Worm (Caenorhabditis elegans) whole organism, L4 larva: ENCODE data around the gene apl-1.

ENCODE experiments used
- F37D6.2 ChIP-seq: sonication (generic microtip); optimal IDR thresholded peaks from 2 replicates; lab custom pipeline; 2016; ENCODE audit warnings: mild to moderate bottlenecking, missing genetic modification characterization, missing compliant biosample characterization
- Y105C5A.15 ChIP-seq: fragments of 200-800 bp; sonication (Bioruptor generic); IDR thresholded peaks from 2 replicates; pipeline ENCODE4 v1.3.6; 2022; ENCODE audit warnings: missing genetic modification characterization, missing compliant biosample characterization
- Y48G9A.11 ChIP-seq: fragments of 200-800 bp; sonication (Bioruptor generic); IDR thresholded peaks from 2 replicates; pipeline ENCODE4 v1.3.6; 2022; ENCODE audit warnings: missing genetic modification reagents, missing genetic modification characterization, missing compliant biosample characterization
- aha-1 ChIP-seq: fragments of 150-350 bp; peaks from one replicate; lab custom pipeline; 2014; ENCODE audit warnings: missing biosample characterization, missing genetic modification characterization
- aly-2 ChIP-seq: sonication (generic microtip); optimal IDR thresholded peaks from 2 replicates; lab custom pipeline; 2018; ENCODE audit warnings: missing biosample characterization, missing genetic modification characterization
- ceh-20 ChIP-seq: fragments of 200-800 bp; sonication (Bioruptor generic); IDR thresholded peaks from 2 replicates; pipeline ENCODE4 v1.3.6; 2022; ENCODE audit warnings: missing genetic modification reagents, missing genetic modification characterization, missing compliant biosample characterization
- ces-1 ChIP-seq: fragments of 150-350 bp; sonication (generic microtip); optimal IDR thresholded peaks from 4 replicates; lab custom pipeline; 2014; ENCODE audit warnings: missing biosample characterization, missing genetic modification reagents, missing genetic modification characterization
- cey-2 ChIP-seq: sonication (generic microtip); optimal IDR thresholded peaks from 3 replicates; lab custom pipeline; 2017; ENCODE audit warnings: missing genetic modification characterization, mild to moderate bottlenecking, missing compliant biosample characterization, antibody characterized with exemption, borderline replicate concordance; ENCODE audit not compliant: insufficient read depth
- daf-16 ChIP-seq, 3 experiments: sonication (generic microtip); optimal IDR thresholded peaks; 2 replicates each; lab custom pipeline; 2016 to 2017; ENCODE audit warnings: missing genetic modification characterization in 3 of 3, missing genetic modification reagents in 3 of 3, mild to moderate bottlenecking in 2 of 3, missing compliant biosample characterization in 2 of 3, missing biosample characterization in 1 of 3, moderate library complexity in 1 of 3
- daf-19 ChIP-seq: fragments of 200-800 bp; sonication (Bioruptor generic); conservative IDR thresholded peaks from 2 replicates; pipeline ENCODE4 v1.3.6; 2022; ENCODE audit warnings: missing genetic modification characterization, missing compliant biosample characterization
- dmd-6 ChIP-seq: fragments of 200-800 bp; sonication (Bioruptor generic); IDR thresholded peaks from 2 replicates; pipeline ENCODE4 v1.3.6; 2022; ENCODE audit warnings: missing genetic modification reagents, missing genetic modification characterization, missing compliant biosample characterization
- dve-1 ChIP-seq: sonication (generic microtip); optimal IDR thresholded peaks from 2 replicates; lab custom pipeline; 2017; ENCODE audit warnings: antibody characterized with exemption, mild to moderate bottlenecking, missing genetic modification characterization, missing compliant biosample characterization; ENCODE audit not compliant: insufficient read depth
- egl-43 ChIP-seq: fragments of 200-800 bp; sonication (Bioruptor generic); IDR thresholded peaks from 2 replicates; pipeline ENCODE4 v1.3.6; 2022; ENCODE audit warnings: missing genetic modification reagents, missing genetic modification characterization, missing compliant biosample characterization
- fkh-10 ChIP-seq: fragments of 150-350 bp; optimal IDR thresholded peaks from 2 replicates; lab custom pipeline; 2014; ENCODE audit warnings: missing biosample characterization, missing genetic modification reagents, missing genetic modification characterization
- hif-1 ChIP-seq, 2 experiments: sonication (generic microtip); optimal IDR thresholded peaks; 2 replicates each; lab custom pipeline; 2016 to 2017; ENCODE audit warnings: missing compliant biosample characterization in 2 of 2, missing genetic modification characterization in 2 of 2, missing genetic modification reagents in 2 of 2, missing genotype in 2 of 2, mild to moderate bottlenecking in 1 of 2
- hlh-11 ChIP-seq: fragments of 200-800 bp; sonication (Bioruptor generic); optimal IDR thresholded peaks from 2 replicates; lab custom pipeline; 2018; ENCODE audit warnings: mild to moderate bottlenecking, missing genetic modification characterization, missing compliant biosample characterization
- hmg-1.1 ChIP-seq: fragments of 200-800 bp; sonication (Bioruptor generic); IDR thresholded peaks from 2 replicates; pipeline ENCODE4 v1.3.6; 2022; ENCODE audit warnings: missing genetic modification reagents, missing genetic modification characterization, missing compliant biosample characterization
- lim-7 ChIP-seq: fragments of 200-800 bp; sonication (Bioruptor generic); IDR thresholded peaks from 2 replicates; pipeline ENCODE4 v1.3.6; 2022; ENCODE audit warnings: missing genetic modification characterization, missing compliant biosample characterization
- lin-1 ChIP-seq: fragments of 200-800 bp; sonication (Bioruptor generic); IDR thresholded peaks from 2 replicates; pipeline ENCODE4 v1.3.6; 2022; ENCODE audit warnings: missing genetic modification reagents, missing genetic modification characterization, missing compliant biosample characterization
- lin-13 ChIP-seq: fragments of 150-350 bp; optimal IDR thresholded peaks from 2 replicates; lab custom pipeline; 2014; ENCODE audit warnings: missing biosample characterization, missing genetic modification reagents, missing genetic modification characterization
- lin-15B ChIP-seq: fragments of 150-350 bp; sonication (generic microtip); optimal IDR thresholded peaks from 3 replicates; lab custom pipeline; 2014; ENCODE audit warnings: missing biosample characterization, missing genetic modification characterization
- lin-38 ChIP-seq: fragments of 200-800 bp; sonication (Bioruptor generic); IDR thresholded peaks from 2 replicates; pipeline ENCODE4 v1.3.6; 2022; ENCODE audit warnings: missing genetic modification reagents, missing genetic modification characterization, missing compliant biosample characterization
- madf-5 ChIP-seq, 2 experiments: fragments of 200-800 bp; sonication (Bioruptor generic); IDR thresholded peaks; 2 replicates each; pipeline ENCODE4 v1.3.6; 2022; ENCODE audit warnings: missing compliant biosample characterization in 2 of 2, missing genetic modification characterization in 2 of 2
- madf-9 ChIP-seq: fragments of 200-800 bp; sonication (Bioruptor generic); conservative IDR thresholded peaks from 2 replicates; pipeline ENCODE4 v1.3.6; 2022; ENCODE audit warnings: missing genetic modification reagents, missing genetic modification characterization, missing compliant biosample characterization
- mdt-29 ChIP-seq: fragments of 200-800 bp; sonication (Bioruptor generic); IDR thresholded peaks from 2 replicates; pipeline ENCODE4 v1.3.6; 2022; ENCODE audit warnings: missing genetic modification reagents, missing genetic modification characterization, missing compliant biosample characterization
- mep-1 ChIP-seq: fragments of 150-350 bp; sonication (generic microtip); optimal IDR thresholded peaks from 3 replicates; lab custom pipeline; 2014; ENCODE audit warnings: missing biosample characterization, missing genetic modification characterization
- nhr-102 ChIP-seq: sonication (generic microtip); optimal IDR thresholded peaks from 2 replicates; lab custom pipeline; 2016; ENCODE audit warnings: mild to moderate bottlenecking, missing genetic modification characterization, moderate library complexity, missing compliant biosample characterization
- nhr-25 ChIP-seq: sonication (generic microtip); optimal IDR thresholded peaks from 2 replicates; lab custom pipeline; 2017; ENCODE audit warnings: missing genetic modification characterization, mild to moderate bottlenecking, missing compliant biosample characterization, antibody characterized with exemption, moderate library complexity, borderline replicate concordance; ENCODE audit not compliant: insufficient read depth
- nhr-28 ChIP-seq: fragments of 150-350 bp; optimal IDR thresholded peaks from 2 replicates; lab custom pipeline; 2014; ENCODE audit warnings: missing biosample characterization, missing genetic modification characterization
- nhr-41 ChIP-seq: fragments of 200-800 bp; sonication (Bioruptor generic); IDR thresholded peaks from 2 replicates; pipeline ENCODE4 v1.3.6; 2022; ENCODE audit warnings: missing genetic modification reagents, missing genetic modification characterization, missing compliant biosample characterization
- nhr-42 ChIP-seq: fragments of 200-800 bp; sonication (Bioruptor generic); IDR thresholded peaks from 2 replicates; pipeline ENCODE4 v1.3.6; 2022; ENCODE audit warnings: missing genetic modification characterization, missing compliant biosample characterization
- nhr-6 ChIP-seq: fragments of 150-350 bp; optimal IDR thresholded peaks from 2 replicates; lab custom pipeline; 2014; ENCODE audit warnings: missing biosample characterization, missing genetic modification characterization
- nhr-76 ChIP-seq: fragments of 150-350 bp; optimal IDR thresholded peaks from 2 replicates; lab custom pipeline; 2014; ENCODE audit warnings: missing biosample characterization, missing genetic modification characterization
- nhr-77 ChIP-seq: fragments of 150-350 bp; optimal IDR thresholded peaks from 2 replicates; lab custom pipeline; 2014; ENCODE audit warnings: missing biosample characterization, missing genetic modification characterization
- pha-4 ChIP-seq, 2 experiments: fragments of 150-350 bp in 1 of 2; fragments of 200-800 bp in 1 of 2; sonication (Bioruptor generic) in 1 of 2; IDR thresholded peaks in 1 of 2; optimal IDR thresholded peaks in 1 of 2; 2 replicates each; pipeline versions ENCODE4 v1.3.6 to Lab custom; 2014 to 2022; ENCODE audit warnings: missing genetic modification characterization in 2 of 2, missing genetic modification reagents in 2 of 2, missing biosample characterization in 1 of 2, missing compliant biosample characterization in 1 of 2
- php-3 ChIP-seq: fragments of 200-800 bp; sonication (Bioruptor generic); IDR thresholded peaks from 2 replicates; pipeline ENCODE4 v1.3.6; 2022; ENCODE audit warnings: missing genetic modification reagents, missing genetic modification characterization, missing compliant biosample characterization
- pqm-1 ChIP-seq: sonication (generic microtip); optimal IDR thresholded peaks from 2 replicates; lab custom pipeline; 2017; ENCODE audit warnings: missing biosample characterization, missing genetic modification characterization
- snpc-4 ChIP-seq: fragments of 150-350 bp; optimal IDR thresholded peaks from 2 replicates; lab custom pipeline; 2014; ENCODE audit warnings: missing biosample characterization, missing genetic modification characterization
- tra-1 ChIP-seq: fragments of 200-800 bp; sonication (Bioruptor generic); IDR thresholded peaks from 2 replicates; pipeline ENCODE4 v1.3.6; 2022; ENCODE audit warnings: missing genetic modification reagents, missing genetic modification characterization, missing compliant biosample characterization
- unc-62 ChIP-seq, 3 experiments: fragments of 150-350 bp in 1 of 3; sonication (generic microtip); optimal IDR thresholded peaks in 2 of 3; peaks in 1 of 3; 1 replicate in 1 of 3; 2 replicates in 2 of 3; lab custom pipeline; 2014 to 2017; ENCODE audit warnings: missing biosample characterization in 3 of 3, missing genetic modification characterization in 3 of 3, missing genetic modification reagents in 3 of 3, missing genotype in 1 of 3
- zfp-3 ChIP-seq: fragments of 200-800 bp; sonication (Bioruptor generic); conservative IDR thresholded peaks from 2 replicates; pipeline ENCODE4 v1.3.6; 2022; ENCODE audit warnings: missing genetic modification reagents, missing genetic modification characterization, missing compliant biosample characterization
- zip-11 ChIP-seq: fragments of 200-800 bp; sonication (Bioruptor generic); IDR thresholded peaks from 2 replicates; pipeline ENCODE4 v1.3.6; 2022; ENCODE audit warnings: missing genetic modification characterization, missing compliant biosample characterization

Gene apl-1

ce11 chrX:5109130-5109529, 7.5 kb downstream of the apl-1 start, which contains the start of gene C42D8.1:
Gene C42D8.1, plus strand, starts transcription at chrX:5109506.
- no peak for TF ChIP-seq tra-1 (GFP tag; lab: Robert Waterston, UW)
- TF ChIP-seq ces-1: no peak
- no peak for TF ChIP-seq snpc-4 (tag; lab: Kevin White, UChicago)
- no peak for TF ChIP-seq daf-16 (GFP tag; optimal IDR thresholded peaks at IDR 0.05; lab: Kevin White, UChicago)
- TF ChIP-seq daf-16 (tag; optimal IDR thresholded peaks at IDR 0.05; lab: Kevin White, UChicago): peak; percentile 96
- TF ChIP-seq lim-7 (GFP tag; lab: Robert Waterston, UW): no peak
- TF ChIP-seq madf-5 (GFP tag; IDR thresholded peaks at IDR 0.05; lab: Robert Waterston, UW): no peak
- TF ChIP-seq egl-43 (GFP tag; lab: Robert Waterston, UW): no peak
- no peak for TF ChIP-seq fkh-10 (GFP tag; lab: Kevin White, UChicago)
- peak; percentile 73 for TF ChIP-seq dve-1 (tag; lab: Kevin White, UChicago)
- no peak for TF ChIP-seq cey-2 (tag; lab: Kevin White, UChicago)
- TF ChIP-seq dmd-6 (GFP tag; lab: Robert Waterston, UW): 0 out of 2 replicates have a peak, but pooled peaks have one; percentile 25
- TF ChIP-seq hmg-1.1 (GFP tag; lab: Robert Waterston, UW): no peak
- no peak for TF ChIP-seq hif-1 (tag; optimal IDR thresholded peaks at IDR 0.05; lab: Kevin White, UChicago)
- peak; percentile 96 for TF ChIP-seq pqm-1 (tag; lab: Kevin White, UChicago)
- peak; percentile 53 for TF ChIP-seq hlh-11
- peak; percentile 82 for TF ChIP-seq php-3
- peak in 1 of 2 experiments; percentile 45 for TF ChIP-seq unc-62 (GFP tag; optimal IDR thresholded peaks at IDR 0.05 in 1 of 2; lab: Kevin White, UChicago)
- no peak for TF ChIP-seq unc-62 (tag; optimal IDR thresholded peaks at IDR 0.05; lab: Kevin White, UChicago)
- peak; percentile 67 for TF ChIP-seq nhr-28

ce11 chrX:5106942-5107341, 9.7 kb downstream of the apl-1 start, which contains the start of gene C42D8.9:
Gene C42D8.9, minus strand, starts transcription at chrX:5107042.
- no peak for TF ChIP-seq nhr-6 (tag; lab: Kevin White, UChicago)
- no peak for TF ChIP-seq zip-11 (GFP tag; lab: Robert Waterston, UW)
- no peak for TF ChIP-seq nhr-77
- TF ChIP-seq aha-1 (tag; lab: Kevin White, UChicago): peak; percentile 28
- TF ChIP-seq mep-1: no peak
- TF ChIP-seq lin-15B (tag; lab: Kevin White, UChicago): no peak

- no peak for TF ChIP-seq aly-2
- no peak for TF ChIP-seq tra-1 (GFP tag; lab: Robert Waterston, UW)
- TF ChIP-seq lin-38: peak; percentile 45
- no peak for TF ChIP-seq nhr-25 (tag; lab: Kevin White, UChicago)
- TF ChIP-seq dve-1 (tag; lab: Kevin White, UChicago): peak; percentile 30
- no peak for TF ChIP-seq nhr-42 (GFP tag; lab: Robert Waterston, UW)
- TF ChIP-seq pha-4 (GFP tag; IDR thresholded peaks at IDR 0.05; lab: Robert Waterston, UW): peak; percentile 9; the same call in 1 of the 2 replicates
- TF ChIP-seq pha-4 (tag; optimal IDR thresholded peaks at IDR 0.05; lab: Kevin White, UChicago): no peak
- TF ChIP-seq Y48G9A.11 (GFP tag; lab: Robert Waterston, UW): 0 out of 2 replicates have a peak, but pooled peaks have one; percentile 50
- no peak for TF ChIP-seq hmg-1.1 (GFP tag; lab: Robert Waterston, UW)
- TF ChIP-seq madf-9 (GFP tag; lab: Robert Waterston, UW): no peak
- TF ChIP-seq nhr-102: peak; percentile 17
- TF ChIP-seq cey-2 (tag; lab: Kevin White, UChicago): no peak
- TF ChIP-seq zfp-3 (GFP tag; lab: Robert Waterston, UW): peak; percentile 95
- peak; percentile 82; the same call in 1 of the 2 replicates for TF ChIP-seq Y105C5A.15 (GFP tag; lab: Robert Waterston, UW)
- peak; percentile 24 for TF ChIP-seq dmd-6 (GFP tag; lab: Robert Waterston, UW)
- no peak for TF ChIP-seq php-3
- TF ChIP-seq F37D6.2 (tag; lab: Kevin White, UChicago): no peak
- 0 out of 2 replicates have a peak, but pooled peaks have one; percentile 16 for TF ChIP-seq lin-1
- no peak for TF ChIP-seq ceh-20
- TF ChIP-seq daf-16 (GFP tag; optimal IDR thresholded peaks at IDR 0.05; lab: Kevin White, UChicago): peak in 1 of 2 experiments; percentile 42
- no peak for TF ChIP-seq daf-16 (tag; optimal IDR thresholded peaks at IDR 0.05; lab: Kevin White, UChicago)
- TF ChIP-seq nhr-76 (tag; lab: Kevin White, UChicago): no peak
- TF ChIP-seq snpc-4 (tag; lab: Kevin White, UChicago): no peak
- TF ChIP-seq unc-62 (GFP tag; optimal IDR thresholded peaks at IDR 0.05 in 1 of 2; lab: Kevin White, UChicago): no peak
- no peak for TF ChIP-seq unc-62 (tag; optimal IDR thresholded peaks at IDR 0.05; lab: Kevin White, UChicago)
- TF ChIP-seq lim-7 (GFP tag; lab: Robert Waterston, UW): 0 out of 2 replicates have a peak, but pooled peaks have one; percentile 8
- TF ChIP-seq daf-19 (GFP tag; lab: Robert Waterston, UW): no peak
- peak; percentile 21 for TF ChIP-seq lin-13
- TF ChIP-seq mdt-29 (GFP tag; lab: Robert Waterston, UW): 0 out of 2 replicates have a peak, but pooled peaks have one; percentile 22
- peak; percentile 35; the same call in 1 of the 2 replicates for TF ChIP-seq nhr-41 (GFP tag; lab: Robert Waterston, UW)
Observed at ce11 chrX:5106187-5106694, 10.4 kb downstream of the apl-1 start.
